Fruit fly (Drosophila melanogaster) whole organism, pupa: ENCODE data around the gene CG33631.

Source experiments
- CG10348 ChIP-seq: fragments of 200-800 bp; sonication (Bioruptor generic); IDR thresholded peaks from 2 replicates; pipeline ENCODE4 v1.3.6; 2022; ENCODE audit warnings: missing biosample characterization, missing genetic modification characterization
- CG12605 ChIP-seq: fragments of 200-800 bp; sonication (Bioruptor generic); IDR thresholded peaks from 2 replicates; pipeline ENCODE4 v1.3.6; 2022; ENCODE audit warnings: missing biosample characterization, missing genetic modification characterization
- CG13204 ChIP-seq: fragments of 200-800 bp; sonication (Bioruptor generic); optimal IDR thresholded peaks from 2 replicates; lab custom pipeline; 2018; ENCODE audit warnings: missing biosample characterization, mild to moderate bottlenecking, missing genetic modification characterization, moderate library complexity
- CG14655 ChIP-seq: fragments of 200-800 bp; sonication (Bioruptor generic); optimal IDR thresholded peaks from 3 replicates; lab custom pipeline; 2017; ENCODE audit warnings: mild to moderate bottlenecking, missing biosample characterization, missing genetic modification reagents, missing genetic modification characterization
- CG15710 ChIP-seq: fragments of 200-800 bp; sonication (Bioruptor generic); optimal IDR thresholded peaks from 2 replicates; lab custom pipeline; 2018; ENCODE audit warnings: missing biosample characterization, mild to moderate bottlenecking, missing genetic modification characterization, moderate library complexity
- CG17806 ChIP-seq: fragments of 200-800 bp; sonication (Bioruptor generic); optimal IDR thresholded peaks from 2 replicates; lab custom pipeline; 2018; ENCODE audit warnings: missing biosample characterization, mild to moderate bottlenecking, missing genetic modification characterization, moderate library complexity
- CG32121 ChIP-seq: fragments of 200-800 bp; sonication (Bioruptor generic); IDR thresholded peaks from 2 replicates; pipeline ENCODE4 v1.3.6; 2022; ENCODE audit warnings: missing biosample characterization, missing genetic modification characterization
- CG34367 ChIP-seq: fragments of 200-800 bp; sonication (Bioruptor generic); optimal IDR thresholded peaks from 2 replicates; lab custom pipeline; 2018; ENCODE audit warnings: missing biosample characterization, mild to moderate bottlenecking, missing genetic modification characterization
- CG4496 ChIP-seq: fragments of 200-800 bp; sonication (Bioruptor generic); IDR thresholded peaks from 3 replicates; pipeline ENCODE4 v1.3.6; 2022; ENCODE audit warnings: missing biosample characterization, missing genetic modification characterization
- CG8159 ChIP-seq: fragments of 200-800 bp; sonication (Bioruptor generic); optimal IDR thresholded peaks from 3 replicates; lab custom pipeline; 2018; ENCODE audit warnings: missing biosample characterization, mild to moderate bottlenecking, missing genetic modification characterization, moderate library complexity
- CG8301 ChIP-seq: fragments of 200-800 bp; sonication (Bioruptor generic); optimal IDR thresholded peaks from 2 replicates; lab custom pipeline; 2018; ENCODE audit warnings: missing biosample characterization, mild to moderate bottlenecking, missing genetic modification characterization
- CG9948 ChIP-seq: fragments of 200-800 bp; sonication (Bioruptor generic); optimal IDR thresholded peaks from 2 replicates; lab custom pipeline; 2018; ENCODE audit warnings: missing biosample characterization, mild to moderate bottlenecking, missing genetic modification characterization, moderate library complexity
- D1 ChIP-seq: fragments of 200-800 bp; sonication (Bioruptor generic); optimal IDR thresholded peaks from 2 replicates; lab custom pipeline; 2018; ENCODE audit warnings: missing biosample characterization, mild to moderate bottlenecking, missing genetic modification characterization, moderate library complexity
- EcR ChIP-seq: fragments of 200-800 bp; sonication (Bioruptor generic); optimal IDR thresholded peaks from 3 replicates; lab custom pipeline; 2019; ENCODE audit warnings: missing biosample characterization, missing genetic modification characterization, mild to moderate bottlenecking, moderate library complexity, missing genetic modification reagents
- Ets98B ChIP-seq: fragments of 200-800 bp; sonication (Bioruptor generic); IDR thresholded peaks from 2 replicates; pipeline ENCODE4 v1.3.6; 2022; ENCODE audit warnings: missing biosample characterization, missing genetic modification characterization
- Pif1A ChIP-seq: fragments of 200-800 bp; sonication (Bioruptor generic); optimal IDR thresholded peaks from 3 replicates; lab custom pipeline; 2016; ENCODE audit warnings: missing biosample characterization, missing genetic modification characterization
- Pif1B ChIP-seq: fragments of 200-800 bp; sonication (Bioruptor generic); optimal IDR thresholded peaks from 3 replicates; lab custom pipeline; 2016; ENCODE audit warnings: missing biosample characterization, missing genetic modification characterization
- Snoo ChIP-seq: fragments of 200-800 bp; sonication (Bioruptor generic); optimal IDR thresholded peaks from 3 replicates; lab custom pipeline; 2017; ENCODE audit warnings: missing biosample characterization, mild to moderate bottlenecking, missing genetic modification characterization, inconsistent platforms
- fd96Ca ChIP-seq: fragments of 200-800 bp; sonication (Bioruptor generic); IDR thresholded peaks from 3 replicates; pipeline ENCODE4 v1.3.6; 2022; ENCODE audit warnings: missing biosample characterization, missing genetic modification characterization
- gl ChIP-seq: fragments of 200-800 bp; sonication (Bioruptor generic); optimal IDR thresholded peaks from 2 replicates; lab custom pipeline; 2018; ENCODE audit warnings: missing biosample characterization, mild to moderate bottlenecking, missing genetic modification characterization
- rn ChIP-seq: fragments of 200-800 bp; sonication (Bioruptor generic); IDR thresholded peaks from 2 replicates; pipeline ENCODE4 v1.3.6; 2022; ENCODE audit warnings: missing biosample characterization, missing genetic modification characterization

CG33631 gene

DNA sequence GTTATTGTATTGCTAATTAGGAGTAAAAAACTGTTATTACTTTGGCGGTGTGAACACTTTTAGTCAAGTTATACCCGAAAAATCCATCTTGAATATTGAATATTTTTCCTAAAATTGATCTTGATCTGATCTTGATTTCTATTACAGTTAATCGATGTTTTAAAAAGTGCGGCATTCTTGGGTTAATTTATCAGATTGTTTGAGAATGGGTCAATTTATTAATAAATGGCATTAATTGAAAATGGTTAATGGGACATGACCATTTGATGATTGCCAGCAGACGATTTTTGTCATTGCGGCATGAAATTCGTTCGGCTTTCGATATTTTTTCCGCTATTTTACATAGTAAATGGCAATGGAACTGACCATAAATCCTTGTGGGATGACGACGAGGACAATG, at the start of gene CG33631:
Gene CG33631 (plus strand): TSS at position 301 of the 400 bp plus-strand sequence.
- TF ChIP-seq CG15710 (no peak), CG10348 (GFP tag; lab: Robert Waterston, UW) (no peak)

DNA sequence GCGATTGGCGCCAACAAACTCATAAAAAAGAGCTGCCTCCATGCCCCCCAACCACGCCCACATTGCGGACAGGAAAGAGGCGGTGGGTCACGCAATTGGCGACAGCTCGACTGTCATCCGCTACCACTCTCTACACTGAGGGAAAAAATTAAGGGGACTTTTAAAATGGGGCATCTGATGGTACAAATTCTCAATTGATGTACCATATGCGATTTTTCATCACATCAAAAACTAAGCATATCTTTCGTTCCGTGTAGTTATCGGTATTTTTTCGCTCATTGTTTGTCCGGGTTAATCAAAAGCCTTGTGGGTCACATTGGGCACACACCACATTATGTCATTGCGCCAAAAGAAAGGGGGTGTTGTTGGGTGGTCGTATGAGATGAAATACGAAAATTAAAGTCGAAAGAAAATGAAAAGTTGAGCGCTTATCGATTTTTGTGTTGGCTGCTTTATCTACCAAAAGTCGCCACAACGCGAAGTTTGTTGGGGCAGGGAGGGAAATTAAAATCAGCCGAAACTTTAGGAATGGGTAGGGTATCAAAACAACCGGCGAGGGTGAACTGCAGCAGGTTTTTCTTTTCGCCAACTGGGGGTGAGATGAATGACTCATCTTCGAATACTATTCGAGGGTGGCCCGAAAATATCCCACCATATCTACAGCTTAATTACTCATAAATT, 39.6 kb upstream of the CG33631 start:
- TF ChIP-seq fd96Ca (GFP tag; lab: Robert Waterston, UW) = 0 out of 3 replicates have a peak, but pooled peaks have one; percentile 24
- no peak for TF ChIP-seq D1

DNA sequence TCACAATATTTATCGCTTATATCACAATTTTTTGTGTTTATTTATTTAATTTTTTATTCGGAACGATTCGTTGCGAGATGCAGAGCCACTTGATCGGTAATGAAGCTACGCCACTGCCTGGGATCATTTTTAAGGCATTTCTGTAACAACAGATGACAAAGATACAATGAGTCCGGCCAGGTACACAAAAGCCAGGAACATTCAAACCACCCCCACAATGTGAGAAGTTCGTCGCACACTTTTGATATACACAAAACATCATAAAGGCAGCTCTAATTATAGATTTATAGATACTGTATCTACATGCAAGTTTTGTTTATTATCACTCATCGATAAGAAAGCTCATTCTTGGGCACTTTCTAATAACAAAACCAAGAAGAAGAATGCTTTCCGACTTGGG, 38.8 kb upstream of the CG33631 start, which contains the start of gene CG31407:
Gene CG31407 (minus strand): TSS at position 101 of the 400 bp plus-strand sequence.
- TF ChIP-seq CG17806 (tag; lab: Kevin White, UChicago) (no peak), CG14655 (GFP tag; lab: Kevin White, UChicago) (no peak), CG4496 (GFP tag; lab: Robert Waterston, UW) (no peak), Ets98B (GFP tag; lab: Robert Waterston, UW) (no peak), EcR (no peak), Snoo (tag; lab: Kevin White, UChicago) (no peak), gl (tag; lab: Kevin White, UChicago) (no peak), CG8301 (no peak), CG10348 (GFP tag; lab: Robert Waterston, UW) (no peak), rn (GFP tag; lab: Robert Waterston, UW) (no peak), CG13204 (GFP tag; lab: Kevin White, UChicago) (no peak), CG9948 (tag; lab: Kevin White, UChicago) (no peak), CG12605 (GFP tag; lab: Robert Waterston, UW) (no peak)

DNA sequence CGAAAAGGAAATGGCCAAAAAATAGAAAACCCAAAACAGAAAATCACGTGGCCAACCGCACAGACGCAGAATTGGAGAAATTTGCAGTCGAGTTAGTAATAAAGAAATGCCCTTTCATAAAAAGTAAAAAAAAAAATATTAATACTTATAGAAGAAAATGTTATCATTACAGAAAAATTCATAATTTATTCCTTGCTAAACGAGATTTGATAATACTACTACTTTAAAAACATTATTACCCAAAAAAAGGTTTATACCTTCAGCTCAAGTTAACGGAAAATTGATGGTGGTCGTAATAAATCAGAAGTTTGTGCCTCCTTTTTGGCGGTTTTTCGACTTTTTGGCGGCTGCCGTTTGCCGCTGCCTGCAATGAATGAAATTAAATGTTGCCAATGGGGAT, 35.4 kb upstream of the CG33631 start:
- TF ChIP-seq CG14655 (GFP tag; lab: Kevin White, UChicago) (peak; percentile 48), EcR (no peak), CG34367 (tag; lab: Kevin White, UChicago) (no peak)

DNA sequence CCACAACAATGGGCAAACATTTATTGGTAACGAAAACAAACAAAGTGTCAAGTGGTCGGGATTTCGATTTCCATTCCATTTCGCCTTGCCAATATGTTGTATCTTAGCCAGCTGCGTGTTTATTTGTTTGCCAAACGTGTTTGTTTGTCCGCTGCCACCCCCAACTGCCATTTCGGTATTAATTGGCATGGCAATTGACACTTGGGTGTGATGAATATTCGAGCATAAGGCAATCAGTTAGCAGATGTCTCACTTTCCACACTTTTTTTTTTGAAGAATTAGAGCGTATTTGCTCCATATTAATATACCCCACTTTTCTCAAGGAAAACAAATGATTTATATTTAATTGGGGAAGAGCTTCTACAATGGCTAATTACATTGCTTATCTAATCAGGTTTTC, 32.3 kb upstream of the CG33631 start:
- TF ChIP-seq EcR (no peak), CG13204 (GFP tag; lab: Kevin White, UChicago) (no peak), Snoo (tag; lab: Kevin White, UChicago) (no peak), Ets98B (GFP tag; lab: Robert Waterston, UW) (no peak), CG17806 (tag; lab: Kevin White, UChicago) (no peak), CG12605 (GFP tag; lab: Robert Waterston, UW) (no peak), Pif1A (GFP tag; lab: Kevin White, UChicago) (no peak), rn (GFP tag; lab: Robert Waterston, UW) (no peak), CG4496 (GFP tag; lab: Robert Waterston, UW) (no peak), D1 (no peak), Pif1B (GFP tag; lab: Kevin White, UChicago) (no peak), gl (tag; lab: Kevin White, UChicago) (no peak), CG10348 (GFP tag; lab: Robert Waterston, UW) (no peak), CG15710 (no peak), CG32121 (GFP tag; lab: Robert Waterston, UW) (no peak), CG9948 (tag; lab: Kevin White, UChicago) (no peak), CG14655 (GFP tag; lab: Kevin White, UChicago) (no peak), fd96Ca (GFP tag; lab: Robert Waterston, UW) (no peak)

DNA sequence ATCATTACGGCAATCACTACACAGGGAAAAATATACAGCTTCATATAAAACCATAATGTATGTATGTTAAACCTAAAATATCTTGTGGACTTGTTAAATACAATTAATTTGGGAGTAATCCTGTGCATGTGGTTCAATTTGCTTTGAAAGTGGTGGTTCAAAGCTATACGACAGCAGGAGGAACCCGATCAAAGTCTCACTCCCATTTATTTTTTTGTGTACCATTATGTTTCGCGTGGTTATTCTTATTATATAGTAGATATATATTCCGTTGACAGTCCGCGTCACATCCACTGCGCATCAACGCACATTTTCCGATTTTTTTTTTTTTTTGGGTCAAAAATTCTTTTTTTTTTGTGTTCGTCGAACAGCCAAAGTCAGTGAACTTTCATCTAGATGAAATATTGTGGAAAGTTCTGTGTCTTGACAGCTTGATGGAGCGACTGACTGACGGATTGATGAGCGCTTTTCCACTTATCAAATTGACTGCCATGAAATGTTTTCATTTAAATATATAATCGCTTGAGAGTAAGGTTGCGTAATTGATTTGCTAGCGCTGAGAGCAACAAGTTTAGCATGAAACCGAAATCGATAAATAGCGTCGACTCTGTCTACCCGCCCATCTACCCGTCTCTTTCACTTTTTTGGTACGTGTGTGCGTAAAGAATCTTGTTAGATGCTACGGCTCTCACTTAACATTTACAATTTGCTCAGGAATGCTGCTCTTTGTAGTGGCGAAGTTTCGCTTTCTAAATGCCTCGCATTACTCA, 30.7 kb upstream of the CG33631 start:
- TF ChIP-seq CG14655 (GFP tag; lab: Kevin White, UChicago) = no peak
- TF ChIP-seq, all 21 proteins: peak for 0

DNA sequence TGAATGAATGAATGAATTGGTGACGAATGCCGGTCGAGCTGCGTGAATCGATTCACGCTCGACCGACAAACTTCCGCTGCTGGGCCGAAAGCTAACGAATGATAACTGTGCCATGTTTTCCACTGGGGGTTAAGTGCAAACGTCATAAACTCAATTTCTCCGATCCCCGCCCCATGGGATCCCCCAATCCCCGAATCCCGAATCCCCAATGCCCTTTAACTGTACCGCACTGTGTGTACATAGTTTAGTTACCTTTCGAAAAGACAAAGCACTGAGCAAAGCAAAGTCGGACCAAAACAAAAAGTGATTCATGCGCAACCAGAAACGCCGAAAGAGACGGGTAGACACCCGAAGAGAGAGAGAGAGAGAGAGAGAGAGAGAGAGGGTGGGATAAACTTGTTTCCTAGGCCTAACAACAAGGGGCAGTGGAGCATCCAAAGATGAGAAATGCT, 28.8 kb upstream of the CG33631 start:
- TF ChIP-seq CG12605 (GFP tag; lab: Robert Waterston, UW) (no peak), EcR (peak; percentile 82), CG8159 (tag; lab: Kevin White, UChicago) (no peak), CG14655 (GFP tag; lab: Kevin White, UChicago) (peak; percentile 11), D1 (no peak), CG4496 (GFP tag; lab: Robert Waterston, UW) (peak; percentile 27; the same call in 1 of the 3 replicates), fd96Ca (GFP tag; lab: Robert Waterston, UW) (no peak), CG10348 (GFP tag; lab: Robert Waterston, UW) (no peak)
